Fruit fly (Drosophila melanogaster): ENCODE measurements around the gene Ncoa6.

- TF ChIP-seq Rel (GFP tag; optimal IDR thresholded peaks at IDR 0.05) (no peak), Rel (tag; optimal IDR thresholded peaks at IDR 0.05) (no peak), br (GFP tag; optimal IDR thresholded peaks at IDR 0.05) (no peak), pan (optimal IDR thresholded peaks at IDR 0.05) (no peak), psq (GFP tag; optimal IDR thresholded peaks at IDR 0.05) (no peak), woc (GFP tag; optimal IDR thresholded peaks at IDR 0.05) (no peak), fru (GFP tag; optimal IDR thresholded peaks at IDR 0.05) (no peak), CG32264 (GFP tag; optimal IDR thresholded peaks at IDR 0.05) (no peak), Myc (optimal IDR thresholded peaks at IDR 0.05) (no peak), jim (GFP tag; optimal IDR thresholded peaks at IDR 0.05) (no peak), Hnf4 (GFP tag; optimal IDR thresholded peaks at IDR 0.05) (no peak), OdsH (GFP tag; optimal IDR thresholded peaks at IDR 0.05) (no peak), Mio (GFP tag; optimal IDR thresholded peaks at IDR 0.05) (no peak), tai (GFP tag; optimal IDR thresholded peaks at IDR 0.05) (no peak)
Measured at dm6 chr2L:5327266-5327621, 761 bp upstream of the Ncoa6 start.
